Worm (Caenorhabditis elegans): ENCODE data around the gene cyp-13A6.

Gene cyp-13A6

ce11 chrII:9769797-9770520 is 32.7 kb downstream of the cyp-13A6 start, which contains the start of gene aqp-10:
aqp-10 (minus strand) TSS chrII:9769847.
- TF ChIP-seq elt-3 (tag; optimal IDR thresholded peaks at IDR 0.05) (peak in 2 of 6 experiments; percentile 3 to 27), sup-37 (GFP tag; optimal IDR thresholded peaks at IDR 0.05) (no peak), vab-15 (tag; optimal IDR thresholded peaks at IDR 0.05) (no peak), pag-3 (tag; optimal IDR thresholded peaks at IDR 0.05; ENCODE audit: borderline replicate concordance, insufficient read depth) (no peak), hpl-2 (GFP tag; optimal IDR thresholded peaks at IDR 0.05) (no peak), ces-1 (GFP tag; optimal IDR thresholded peaks at IDR 0.05) (no peak), nhr-237 (tag; optimal IDR thresholded peaks at IDR 0.05) (no peak), efl-3 (GFP tag; optimal IDR thresholded peaks at IDR 0.05) (no peak), snu-23 (GFP tag; optimal IDR thresholded peaks at IDR 0.05) (peak; percentile 74), nhr-11 (tag; optimal IDR thresholded peaks at IDR 0.05) (no peak), nhr-71 (tag; optimal IDR thresholded peaks at IDR 0.05) (peak; percentile 68), unc-86 (tag; optimal IDR thresholded peaks at IDR 0.05) (no peak), hlh-17 (GFP tag; optimal IDR thresholded peaks at IDR 0.05; ENCODE audit: borderline replicate concordance) (no peak), irx-1 (tag; optimal IDR thresholded peaks at IDR 0.05) (peak; percentile 1), nhr-19 (GFP tag; conservative IDR thresholded peaks at IDR 0.05) (peak; percentile 47), nhr-76 (tag; optimal IDR thresholded peaks at IDR 0.05) (no peak), jun-1 (tag; optimal IDR thresholded peaks at IDR 0.05) (no peak), zip-4 (GFP tag; optimal IDR thresholded peaks at IDR 0.05) (no peak), lsy-2 (tag; optimal IDR thresholded peaks at IDR 0.05) (peak; percentile 54 to 68), xbp-1 (tag; optimal IDR thresholded peaks at IDR 0.05) (peak; percentile 78), rnt-1 (tag; optimal IDR thresholded peaks at IDR 0.05) (peak; percentile 46), ceh-90 (tag; optimal IDR thresholded peaks at IDR 0.05) (no peak), snpc-4 (tag; optimal IDR thresholded peaks at IDR 0.05) (no peak), ceh-88 (GFP tag; IDR thresholded peaks at IDR 0.05) (no peak), nhr-28 (tag; optimal IDR thresholded peaks at IDR 0.05) (no peak), fkh-10 (GFP tag; optimal IDR thresholded peaks at IDR 0.05) (no peak), C34B4.2 (tag; optimal IDR thresholded peaks at IDR 0.05) (no peak), aha-1 (tag; optimal IDR thresholded peaks at IDR 0.05) (no peak), blmp-1 (tag; optimal IDR thresholded peaks at IDR 0.05) (peak; percentile 57), lin-13 (GFP tag; optimal IDR thresholded peaks at IDR 0.05) (no peak), ztf-4 (tag; optimal IDR thresholded peaks at IDR 0.05) (no peak), fkh-4 (tag; optimal IDR thresholded peaks at IDR 0.05; ENCODE audit: borderline replicate concordance) (no peak), unc-62 (GFP tag; optimal IDR thresholded peaks at IDR 0.05) (no peak), mdl-1 (tag; optimal IDR thresholded peaks at IDR 0.05) (no peak), ets-5 (GFP tag; IDR thresholded peaks at IDR 0.05) (no peak), lin-39 (tag; optimal IDR thresholded peaks at IDR 0.05) (no peak), sox-4 (tag; optimal IDR thresholded peaks at IDR 0.05) (no peak), mab-9 (GFP tag; IDR thresholded peaks at IDR 0.05) (0 out of 2 replicates have a peak, but pooled peaks have one; percentile 39), lin-14 (GFP tag; optimal IDR thresholded peaks at IDR 0.05) (peak; percentile 54), grh-1 (GFP tag; IDR thresholded peaks at IDR 0.05) (no peak), lir-3 (tag; optimal IDR thresholded peaks at IDR 0.05; ENCODE audit: poor library complexity) (peak; percentile 8), fkh-8 (tag; optimal IDR thresholded peaks at IDR 0.05) (no peak), hlh-4 (tag; optimal IDR thresholded peaks at IDR 0.05) (no peak), nhr-20 (tag; optimal IDR thresholded peaks at IDR 0.05) (peak; percentile 73), ztf-11 (tag; optimal IDR thresholded peaks at IDR 0.05) (no peak), lin-35 (GFP tag; optimal IDR thresholded peaks at IDR 0.05) (peak; percentile 17 to 79), unc-130 (tag; optimal IDR thresholded peaks at IDR 0.05) (no peak), isw-1 (GFP tag; IDR thresholded peaks at IDR 0.05) (no peak), pqm-1 (tag; optimal IDR thresholded peaks at IDR 0.05) (no peak), aly-2 (tag; optimal IDR thresholded peaks at IDR 0.05) (no peak), nhr-77 (tag; optimal IDR thresholded peaks at IDR 0.05) (no peak), swsn-7 (tag; optimal IDR thresholded peaks at IDR 0.05) (peak; percentile 46)

Data from whole organism, L1 larva.